Fruit fly (Drosophila melanogaster) whole organism, wandering third instar larva: Measurements from ENCODE around the gene CG13898.

Experiments used
- Abd-B ChIP-seq: fragments of >200 bp; optimal IDR thresholded peaks from 2 replicates; lab custom pipeline; 2017; ENCODE audit warnings: missing biosample characterization, missing genetic modification characterization
- CG32264 ChIP-seq: fragments of 200-800 bp; sonication (Bioruptor generic); optimal IDR thresholded peaks from 2 replicates; lab custom pipeline; 2016; ENCODE audit warnings: missing biosample characterization, missing genetic modification characterization
- CrebA ChIP-seq: fragments of 200-800 bp; sonication (Bioruptor generic); optimal IDR thresholded peaks from 2 replicates; lab custom pipeline; 2016; ENCODE audit warnings: missing biosample characterization, mild to moderate bottlenecking, missing genetic modification characterization, borderline replicate concordance
- Dif ChIP-seq: fragments of 200-275, 200-300 bp; sonication (Bioruptor generic); optimal IDR thresholded peaks from 2 replicates; lab custom pipeline; 2018; ENCODE audit warnings: missing biosample characterization, missing genetic modification characterization; ENCODE audit not compliant: partially characterized antibody
- Hnf4 ChIP-seq: fragments of 200-800 bp; sonication (Bioruptor generic); optimal IDR thresholded peaks from 2 replicates; lab custom pipeline; 2016; ENCODE audit warnings: missing biosample characterization, mild to moderate bottlenecking, missing genetic modification characterization
- Hr83 ChIP-seq: fragments of 200-300 bp; sonication (Bioruptor generic); optimal IDR thresholded peaks from 2 replicates; lab custom pipeline; 2016; ENCODE audit warnings: missing biosample characterization, mild to moderate bottlenecking, missing genetic modification characterization, moderate library complexity; ENCODE audit not compliant: poor library complexity, severe bottlenecking
- Jra ChIP-seq: sonication (Bioruptor generic); optimal IDR thresholded peaks from 2 replicates; lab custom pipeline; 2016; ENCODE audit warnings: missing biosample characterization, missing genetic modification characterization
- Myc ChIP-seq: fragments of >200 bp; optimal IDR thresholded peaks from 2 replicates; lab custom pipeline; 2017
- N ChIP-seq: fragments of >200 bp; optimal IDR thresholded peaks from 2 replicates; lab custom pipeline; 2018; ENCODE audit warnings: missing biosample characterization, missing external identifiers, missing genetic modification characterization
- OdsH ChIP-seq: fragments of 200-800 bp; sonication (Bioruptor generic); optimal IDR thresholded peaks from 2 replicates; lab custom pipeline; 2016; ENCODE audit warnings: missing biosample characterization, mild to moderate bottlenecking, missing genetic modification characterization
- Rel ChIP-seq, 2 experiments: fragments of 200-800 bp; sonication (Bioruptor generic) in 1 of 2; optimal IDR thresholded peaks; 2 replicates in 1 of 2; 3 replicates in 1 of 2; lab custom pipeline; 2016 to 2019; ENCODE audit warnings: mild to moderate bottlenecking in 2 of 2, missing biosample characterization in 2 of 2, missing genetic modification characterization in 2 of 2, moderate library complexity in 1 of 2
- Sp1 ChIP-seq: fragments of 200-800 bp; sonication (Bioruptor generic); optimal IDR thresholded peaks from 3 replicates; lab custom pipeline; 2019; ENCODE audit warnings: missing biosample characterization, mild to moderate bottlenecking, missing genetic modification characterization, moderate library complexity
- Vsx2 ChIP-seq: fragments of 200-300, 225-300 bp; sonication (Bioruptor generic); optimal IDR thresholded peaks from 2 replicates; lab custom pipeline; 2018; ENCODE audit warnings: missing biosample characterization, missing genetic modification characterization; ENCODE audit not compliant: partially characterized antibody
- brk ChIP-seq: fragments of 200-800 bp; sonication (Bioruptor generic); optimal IDR thresholded peaks from 2 replicates; lab custom pipeline; 2016; ENCODE audit warnings: missing biosample characterization, mild to moderate bottlenecking, missing genetic modification characterization
- dl ChIP-seq, 2 experiments: fragments of 175-275, 200-275 bp in 1 of 2; fragments of 200-275 bp in 1 of 2; sonication (Bioruptor generic); optimal IDR thresholded peaks; lab custom pipeline; 2018; ENCODE audit warnings: mild to moderate bottlenecking in 2 of 2, missing biosample characterization in 2 of 2, missing genetic modification characterization in 2 of 2, moderate library complexity in 2 of 2; ENCODE audit not compliant: partially characterized antibody in 2 of 2, insufficient read depth in 1 of 2
- ey ChIP-seq: fragments of 200-800 bp; sonication (Bioruptor generic); optimal IDR thresholded peaks from 2 replicates; lab custom pipeline; 2016; ENCODE audit warnings: missing biosample characterization, missing genetic modification characterization
- foxo ChIP-seq, 2 experiments: fragments of 200-800 bp; sonication (Bioruptor generic); optimal IDR thresholded peaks; 2 replicates in 1 of 2; 3 replicates in 1 of 2; lab custom pipeline; 2016 to 2017; ENCODE audit warnings: missing biosample characterization in 2 of 2, missing genetic modification characterization in 2 of 2
- fru ChIP-seq: fragments of 200-800 bp; sonication (Bioruptor generic); optimal IDR thresholded peaks from 3 replicates; lab custom pipeline; 2016; ENCODE audit warnings: missing biosample characterization, mild to moderate bottlenecking, missing genetic modification characterization
- h ChIP-seq: fragments of 200-800 bp; sonication (Bioruptor generic); optimal IDR thresholded peaks from 3 replicates; lab custom pipeline; 2016; ENCODE audit warnings: missing biosample characterization, mild to moderate bottlenecking, missing genetic modification characterization
- jim ChIP-seq: fragments of 175-275, 200-325 bp; sonication (Bioruptor generic); optimal IDR thresholded peaks from 2 replicates; lab custom pipeline; 2016; ENCODE audit warnings: missing biosample characterization, mild to moderate bottlenecking, missing genetic modification characterization
- lola ChIP-seq: fragments of >200 bp; optimal IDR thresholded peaks from 2 replicates; lab custom pipeline; 2017; ENCODE audit warnings: missing biosample characterization, missing genetic modification characterization
- pan ChIP-seq: fragments of >200 bp; optimal IDR thresholded peaks from 2 replicates; lab custom pipeline; 2017
- psq ChIP-seq: fragments of 200-800 bp; sonication (Bioruptor generic); optimal IDR thresholded peaks from 3 replicates; lab custom pipeline; 2017; ENCODE audit warnings: missing biosample characterization, mild to moderate bottlenecking, missing genetic modification characterization, moderate library complexity
- rgr ChIP-seq: fragments of 200-800 bp; sonication (Bioruptor generic); optimal IDR thresholded peaks from 3 replicates; lab custom pipeline; 2016; ENCODE audit warnings: missing biosample characterization, mild to moderate bottlenecking, missing genetic modification characterization
- sage ChIP-seq: fragments of 200-800 bp; sonication (Bioruptor generic); optimal IDR thresholded peaks from 2 replicates; lab custom pipeline; 2016; ENCODE audit warnings: missing biosample characterization, mild to moderate bottlenecking, missing genetic modification characterization
- sv ChIP-seq: fragments of 200-800 bp; sonication (Bioruptor generic); optimal IDR thresholded peaks from 3 replicates; lab custom pipeline; 2016; ENCODE audit warnings: missing biosample characterization, missing genetic modification characterization
- usp ChIP-seq: fragments of >200 bp; optimal IDR thresholded peaks from 2 replicates; lab custom pipeline; 2017; ENCODE audit warnings: missing biosample characterization, missing genetic modification characterization

The CG13898 gene

DNA sequence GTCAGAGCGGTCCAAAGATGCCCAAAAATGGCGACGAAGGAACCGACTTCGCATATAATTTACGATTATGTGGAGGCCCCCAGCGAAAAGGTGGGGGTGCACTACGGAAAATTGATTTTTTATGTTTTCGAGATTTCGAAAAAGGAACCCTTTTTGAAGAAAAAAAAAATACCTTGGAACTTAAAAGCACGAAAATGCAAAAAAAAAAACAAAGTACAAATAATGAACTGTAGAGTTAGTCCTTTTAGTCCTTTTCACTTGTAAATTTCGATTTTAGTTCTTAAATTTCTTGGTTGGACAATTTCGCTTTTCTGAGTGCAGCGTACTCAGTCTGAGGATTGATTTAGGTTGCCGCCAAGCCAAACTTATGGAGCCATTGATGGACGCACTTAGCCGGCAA lies 45.3 kb downstream of the CG13898 start (continued):
- TF ChIP-seq brk (GFP tag; lab: Kevin White, UChicago) (peak; percentile 47), psq (peak; percentile 57), Vsx2 (GFP tag; lab: Kevin White, UChicago) (no peak)

DNA sequence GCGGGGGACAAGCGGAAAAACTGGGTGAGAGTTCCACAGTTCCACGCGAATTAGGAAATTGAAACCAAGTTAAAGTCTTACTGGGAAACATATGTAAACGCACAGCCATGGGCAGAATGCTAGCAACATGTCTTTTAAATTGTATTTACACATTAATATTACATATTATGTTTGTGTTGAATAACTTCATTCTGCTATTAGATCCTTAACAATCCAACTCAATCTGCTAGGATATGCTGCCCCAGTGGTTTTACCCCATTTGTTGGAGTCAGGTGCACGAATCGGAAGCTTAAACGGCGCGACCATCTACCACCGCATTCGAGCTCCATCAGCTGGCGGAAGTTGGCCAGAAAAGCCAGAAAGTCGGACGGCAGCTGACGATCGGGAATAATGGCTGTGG lies 47.5 kb downstream of the CG13898 start:
- TF ChIP-seq Rel (GFP tag; optimal IDR thresholded peaks at IDR 0.05; lab: Kevin White, UChicago) (no peak), Rel (tag; optimal IDR thresholded peaks at IDR 0.05; lab: Kevin White, UChicago) (no peak), ey (GFP tag; lab: Kevin White, UChicago) (no peak), Abd-B (no peak), CrebA (GFP tag; lab: Kevin White, UChicago) (no peak), N (GFP tag; lab: Kevin White, UChicago) (no peak), Sp1 (no peak), Vsx2 (GFP tag; lab: Kevin White, UChicago) (no peak), CG32264 (GFP tag; lab: Kevin White, UChicago) (no peak), lola (no peak), foxo (GFP tag; optimal IDR thresholded peaks at IDR 0.05; lab: Kevin White, UChicago) (no peak), sage (GFP tag; lab: Kevin White, UChicago) (no peak), psq (no peak), h (GFP tag; lab: Kevin White, UChicago) (no peak), Jra (GFP tag; lab: Kevin White, UChicago) (no peak), Hr83 (GFP tag; lab: Kevin White, UChicago) (no peak), sv (GFP tag; lab: Kevin White, UChicago) (no peak), rgr (no peak)
- TF ChIP-seq, all 38 proteins: peak for 0

DNA sequence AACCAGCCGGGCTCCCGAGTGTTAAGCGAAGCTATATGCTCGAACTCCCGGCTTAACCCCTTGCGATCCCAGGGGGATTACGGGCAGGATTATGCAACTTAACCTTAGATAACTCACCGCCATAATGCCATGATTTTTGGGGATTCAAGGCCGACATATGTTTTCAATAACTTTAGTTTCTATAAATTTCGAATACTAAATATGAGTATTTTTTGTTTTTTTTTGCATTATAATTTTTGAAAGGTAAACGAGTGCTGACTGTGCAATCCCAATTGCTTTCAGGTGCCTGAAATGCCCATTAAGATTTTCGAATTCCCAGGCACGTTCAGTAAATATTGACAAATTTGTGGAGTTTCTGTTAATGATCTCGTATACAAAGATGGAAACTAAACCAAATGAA lies 48.6 kb downstream of the CG13898 start, which contains the start of gene hng3:
Gene hng3 (minus strand): TSS at position 231 of the 400 bp plus-strand sequence.
- TF ChIP-seq psq (no peak), pan (lab: Kevin White, UChicago) (no peak), OdsH (no peak), brk (GFP tag; lab: Kevin White, UChicago) (no peak), usp (no peak), Sp1 (no peak)

DNA sequence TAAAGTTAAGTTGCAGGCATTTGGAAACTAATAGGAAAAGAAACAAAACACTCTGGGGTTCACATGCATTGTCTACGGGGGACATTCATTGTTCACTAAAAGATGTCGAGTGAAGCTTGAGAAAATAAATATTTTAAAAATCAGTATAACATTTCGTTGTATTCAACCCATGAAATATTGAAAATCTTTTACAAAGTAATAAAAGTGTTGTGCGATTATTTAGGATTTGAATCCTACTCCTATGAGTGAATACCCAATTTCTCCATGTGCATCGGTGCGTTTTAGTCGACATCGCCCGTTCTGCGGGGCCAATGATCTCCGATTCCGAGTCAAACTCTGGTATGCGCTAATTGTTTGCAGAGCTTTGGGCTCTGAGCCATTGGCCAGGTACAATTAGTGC lies 49.2 kb downstream of the CG13898 start:
- TF ChIP-seq h (GFP tag; lab: Kevin White, UChicago), result peak; percentile 31
- no peak for TF ChIP-seq Vsx2 (GFP tag; lab: Kevin White, UChicago)
- TF ChIP-seq Hr83 (GFP tag; lab: Kevin White, UChicago), result no peak
- TF ChIP-seq Sp1, result no peak
- TF ChIP-seq Dif (GFP tag; lab: Kevin White, UChicago), result no peak
- TF ChIP-seq brk (GFP tag; lab: Kevin White, UChicago), result no peak
- TF ChIP-seq ey (GFP tag; lab: Kevin White, UChicago), result peak; percentile 4
- TF ChIP-seq fru (GFP tag; lab: Kevin White, UChicago), result peak; percentile 3
- TF ChIP-seq lola, result no peak
- TF ChIP-seq rgr, result peak; percentile 1
- TF ChIP-seq Hnf4 (GFP tag; lab: Kevin White, UChicago), result peak; percentile 12
- no peak for TF ChIP-seq pan (lab: Kevin White, UChicago)
- no peak for TF ChIP-seq sv (GFP tag; lab: Kevin White, UChicago)
- TF ChIP-seq Myc, result no peak
- TF ChIP-seq foxo (GFP tag; optimal IDR thresholded peaks at IDR 0.05; lab: Kevin White, UChicago), result peak in 1 of 2 experiments; percentile 17
- TF ChIP-seq psq, result no peak

DNA sequence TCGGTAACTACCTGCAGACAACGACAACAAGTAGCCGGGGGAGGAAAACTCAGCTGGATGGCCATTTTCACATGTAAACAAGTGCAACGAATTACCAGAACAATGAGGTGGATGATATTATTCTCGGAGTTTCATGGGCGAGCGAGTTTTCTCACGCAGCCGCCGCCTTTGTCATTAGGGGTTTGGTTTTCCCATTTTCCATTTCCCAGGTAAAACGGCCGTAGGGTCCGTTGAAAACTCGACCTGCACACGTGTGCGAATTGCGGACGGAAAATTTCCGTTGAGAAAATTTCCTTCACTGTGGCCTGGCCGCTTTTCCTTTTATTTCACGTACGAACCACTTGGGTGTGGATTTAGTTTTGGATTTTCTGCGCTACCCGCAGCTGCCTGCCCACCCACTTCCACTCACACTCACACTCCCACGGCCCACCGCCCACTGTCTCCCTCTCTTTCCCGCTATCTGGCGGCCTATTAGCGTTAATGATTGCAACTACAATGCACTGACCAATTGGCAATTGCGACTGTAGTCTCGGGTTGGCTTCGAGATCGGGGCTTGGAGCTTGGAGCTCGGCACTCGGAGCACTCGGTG lies 50.2 kb downstream of the CG13898 start:
- TF ChIP-seq dl (GFP tag; optimal IDR thresholded peaks at IDR 0.05; lab: Kevin White, UChicago; ENCODE audit: insufficient read depth in 1 of 2, partially characterized antibody in 2 of 2) (no peak), Jra (GFP tag; lab: Kevin White, UChicago) (no peak), lola (no peak), psq (no peak), Vsx2 (GFP tag; lab: Kevin White, UChicago) (no peak), pan (lab: Kevin White, UChicago) (no peak), jim (no peak)
